Worm (Caenorhabditis elegans): Measurements from ENCODE around the gene taf-10.

The taf-10 gene

DNA sequence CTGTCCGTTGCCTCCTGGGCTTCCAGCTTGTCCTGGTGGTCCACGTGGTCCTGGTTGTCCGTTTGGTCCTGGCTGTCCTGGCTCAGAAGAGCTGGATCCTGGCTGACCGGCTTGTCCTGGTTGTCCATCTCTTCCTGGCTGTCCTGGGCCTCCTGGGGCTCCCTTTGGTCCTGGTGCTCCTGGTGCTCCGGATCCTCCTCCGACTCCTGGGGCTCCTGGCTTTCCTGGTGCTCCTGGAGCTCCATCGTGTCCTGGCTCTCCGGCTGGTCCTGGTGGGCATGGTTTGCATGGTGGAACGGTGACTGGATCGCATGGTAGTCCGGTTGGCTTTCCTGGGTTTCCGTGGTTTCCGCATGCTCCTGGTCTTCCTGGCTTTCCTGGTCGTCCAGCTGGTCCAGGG, 33.8 kb upstream of the taf-10 start:
- TF ChIP-seq ceh-8 (GFP tag; optimal IDR thresholded peaks at IDR 0.05) (peak; percentile 49), fkh-10 (GFP tag; optimal IDR thresholded peaks at IDR 0.05) (no peak)

DNA sequence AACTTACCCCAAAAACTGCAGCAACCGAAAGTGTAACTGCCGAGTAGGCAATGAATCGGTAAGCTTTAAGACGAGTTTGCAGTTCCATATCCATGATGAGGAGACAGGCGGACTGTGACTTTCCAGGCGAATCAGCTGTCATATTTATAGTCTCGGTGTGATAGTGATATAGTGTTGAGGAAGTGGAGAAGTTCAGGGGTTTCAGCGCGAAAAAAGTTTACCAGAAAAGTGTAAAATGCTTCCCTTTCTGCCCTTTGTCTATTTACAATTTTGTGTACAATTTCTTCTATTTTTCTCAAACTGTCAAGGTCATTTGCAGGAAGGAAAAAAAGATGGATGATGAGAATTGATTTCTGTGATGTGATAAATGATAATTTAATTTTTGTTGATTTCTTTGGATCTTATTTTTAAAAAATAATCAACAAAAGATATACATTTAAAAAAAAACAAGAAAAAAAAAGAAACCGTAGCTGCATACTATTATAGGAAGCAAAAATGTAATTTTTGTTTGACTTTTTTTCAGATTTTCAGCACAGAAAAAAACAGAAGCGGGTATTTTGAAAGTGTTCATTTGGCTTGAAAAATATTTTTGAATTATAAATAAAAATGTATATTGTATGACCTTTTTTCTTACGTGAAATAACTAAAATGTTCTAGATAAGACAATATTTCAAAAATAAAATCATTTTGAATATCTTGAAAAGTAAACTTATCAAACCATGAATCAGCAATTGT, 32.9 kb upstream of the taf-10 start, which contains the start of the genes col-139 and F41F3.1:
col-139 (minus strand) TSS at position 101 of the 735 bp plus-strand sequence.
F41F3.1 (plus strand) TSS at position 685 of the 735 bp plus-strand sequence.
- TF ChIP-seq sup-37 (GFP tag; optimal IDR thresholded peaks at IDR 0.05) (no peak), C16A3.4 (tag; optimal IDR thresholded peaks at IDR 0.05) (no peak), C04F5.9 (tag; optimal IDR thresholded peaks at IDR 0.05) (no peak), nhr-12 (tag; optimal IDR thresholded peaks at IDR 0.05) (no peak), nhr-20 (tag; optimal IDR thresholded peaks at IDR 0.05) (no peak), lin-39 (tag; optimal IDR thresholded peaks at IDR 0.05) (no peak), lir-3 (tag; optimal IDR thresholded peaks at IDR 0.05; ENCODE audit: poor library complexity) (no peak), nhr-19 (GFP tag; conservative IDR thresholded peaks at IDR 0.05) (no peak)

DNA sequence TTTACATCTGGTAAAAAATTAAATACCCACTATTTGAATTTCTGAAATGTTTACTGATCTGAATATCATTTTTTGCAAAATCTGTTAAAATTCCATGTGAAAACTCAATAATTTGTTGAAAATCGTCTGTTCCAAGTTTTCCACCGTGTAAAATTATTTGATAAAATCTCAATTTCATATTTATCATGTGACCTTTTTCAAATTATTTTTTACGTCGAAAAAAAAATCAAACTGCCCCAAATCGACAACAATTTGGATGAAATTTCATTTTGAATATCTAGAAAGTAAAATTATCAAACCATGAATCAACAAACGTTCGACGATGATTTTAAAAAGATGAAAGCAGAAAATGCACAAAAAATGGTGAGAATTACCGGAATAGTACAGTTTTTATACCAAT, 31.7 kb upstream of the taf-10 start, which contains the start of gene F41F3.9:
F41F3.9 (plus strand) TSS at position 301 of the 400 bp plus-strand sequence.
- TF ChIP-seq mdl-1 (tag; optimal IDR thresholded peaks at IDR 0.05): no peak
- TF ChIP-seq zag-1 (tag; optimal IDR thresholded peaks at IDR 0.05): no peak
- no peak for TF ChIP-seq nhr-237 (tag; optimal IDR thresholded peaks at IDR 0.05)
- no peak for TF ChIP-seq C16A3.4 (tag; optimal IDR thresholded peaks at IDR 0.05)
- no peak for TF ChIP-seq snpc-4 (tag; optimal IDR thresholded peaks at IDR 0.05)
- TF ChIP-seq ceh-82 (tag; optimal IDR thresholded peaks at IDR 0.05): no peak
- no peak for TF ChIP-seq lin-15B (tag; optimal IDR thresholded peaks at IDR 0.05)
- no peak for TF ChIP-seq hlh-17 (GFP tag; optimal IDR thresholded peaks at IDR 0.05; ENCODE audit: borderline replicate concordance)

DNA sequence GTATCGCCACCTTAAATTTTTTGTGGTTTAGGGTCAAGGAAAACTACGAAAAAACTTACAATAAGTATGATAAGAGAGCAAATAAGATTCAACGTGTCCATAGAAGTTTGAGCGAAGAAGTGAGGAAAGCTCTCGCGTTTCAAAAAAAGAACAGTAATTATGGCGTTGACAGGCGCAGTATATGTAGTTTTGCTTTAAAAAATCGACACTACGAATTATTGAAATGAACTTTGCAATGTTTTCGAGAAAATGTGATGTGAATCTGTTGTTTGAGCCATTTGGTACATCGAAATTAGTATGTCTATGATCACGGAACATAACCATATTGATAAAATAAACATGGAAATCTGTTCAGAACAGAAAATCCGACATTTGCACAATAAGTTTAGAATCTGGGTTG, 24.5 kb upstream of the taf-10 start, which contains the start of gene srx-74:
srx-74 (minus strand) TSS at position 101 of the 400 bp plus-strand sequence.
- no peak for TF ChIP-seq sox-4 (tag; optimal IDR thresholded peaks at IDR 0.05)
- no peak for TF ChIP-seq jun-1 (tag; optimal IDR thresholded peaks at IDR 0.05)
- no peak for TF ChIP-seq vab-15 (tag; optimal IDR thresholded peaks at IDR 0.05)
- no peak for TF ChIP-seq tbx-2 (tag; optimal IDR thresholded peaks at IDR 0.05)
- TF ChIP-seq unc-98 (GFP tag; IDR thresholded peaks at IDR 0.05): no peak
- no peak for TF ChIP-seq hlh-4 (tag; optimal IDR thresholded peaks at IDR 0.05)
- TF ChIP-seq ceh-88 (GFP tag; IDR thresholded peaks at IDR 0.05): no peak
- no peak for TF ChIP-seq snu-23 (GFP tag; optimal IDR thresholded peaks at IDR 0.05)
- no peak for TF ChIP-seq swsn-7 (tag; optimal IDR thresholded peaks at IDR 0.05)
- TF ChIP-seq nhr-19 (GFP tag; conservative IDR thresholded peaks at IDR 0.05): no peak
- TF ChIP-seq nhr-90 (tag; optimal IDR thresholded peaks at IDR 0.05; ENCODE audit: poor library complexity): no peak
- no peak for TF ChIP-seq sup-37 (GFP tag; optimal IDR thresholded peaks at IDR 0.05)
- TF ChIP-seq nhr-47 (tag; optimal IDR thresholded peaks at IDR 0.05): no peak
- TF ChIP-seq zip-4 (GFP tag; optimal IDR thresholded peaks at IDR 0.05): no peak
- no peak for TF ChIP-seq nhr-76 (tag; optimal IDR thresholded peaks at IDR 0.05)
- TF ChIP-seq hlh-17 (GFP tag; optimal IDR thresholded peaks at IDR 0.05; ENCODE audit: borderline replicate concordance): no peak
- no peak for TF ChIP-seq lin-35 (GFP tag; optimal IDR thresholded peaks at IDR 0.05)
- no peak for TF ChIP-seq snpc-4 (tag; optimal IDR thresholded peaks at IDR 0.05)
- TF ChIP-seq elt-3 (tag; optimal IDR thresholded peaks at IDR 0.05): no peak

DNA sequence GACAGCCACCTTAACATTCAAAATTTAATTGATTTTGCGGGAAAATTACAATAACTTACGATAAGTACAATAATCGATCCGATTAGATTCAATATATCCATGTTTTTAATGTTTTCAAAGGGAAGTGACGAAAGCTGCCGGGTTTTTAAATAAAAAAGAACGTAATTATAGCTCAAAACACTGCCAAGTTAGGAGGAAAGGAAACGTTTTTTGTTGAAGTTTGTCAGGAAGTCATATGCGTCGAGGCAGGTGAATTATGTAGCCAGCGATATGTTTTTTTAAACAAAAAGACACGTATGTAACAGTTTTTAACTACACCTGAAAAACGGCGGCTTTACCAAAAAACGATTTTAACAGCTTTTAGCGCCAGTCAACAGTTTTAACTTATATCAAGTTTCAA, 21.3 kb upstream of the taf-10 start, which contains the start of gene srx-73:
srx-73 (minus strand) TSS at position 101 of the 400 bp plus-strand sequence.
- TF ChIP-seq hpl-2 (GFP tag; optimal IDR thresholded peaks at IDR 0.05): no peak
- no peak for TF ChIP-seq nhr-20 (tag; optimal IDR thresholded peaks at IDR 0.05)

All from whole organism, L1 larva.